Fruit fly (Drosophila melanogaster): ENCODE data around the gene Scp2.

Gene Scp2

DNA sequence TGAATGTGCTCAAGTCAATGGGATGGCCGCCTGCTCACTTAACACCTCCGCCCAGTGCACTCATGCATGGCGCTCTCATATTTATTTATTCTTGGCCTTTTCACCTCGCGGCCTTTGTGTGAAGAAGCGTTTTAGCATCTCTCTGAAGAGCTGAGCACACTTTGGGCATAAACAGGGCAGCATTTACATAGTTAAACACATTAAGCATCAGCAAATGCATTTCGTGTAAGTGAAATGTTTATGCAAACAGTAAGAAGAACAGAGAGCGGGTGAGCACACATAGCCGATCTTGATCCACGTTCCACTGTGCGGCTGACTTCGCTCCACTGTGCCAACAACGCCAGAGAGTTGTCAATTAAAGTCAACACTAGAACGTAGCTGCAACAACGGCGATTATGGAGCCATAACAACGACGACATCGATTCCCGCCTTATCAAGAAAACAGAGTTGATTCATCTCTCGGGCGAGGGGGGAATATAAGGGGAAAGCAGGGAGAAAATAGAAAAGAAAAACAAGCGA lies 58.8 kb downstream of the Scp2 start (continued):
- TF ChIP-seq CG2199 (GFP tag; IDR thresholded peaks at IDR 0.05) (no peak), CG10321 (GFP tag; IDR thresholded peaks at IDR 0.05) (no peak), Ssrp (tag; optimal IDR thresholded peaks at IDR 0.05) (peak; percentile 19), CG7839 (tag; optimal IDR thresholded peaks at IDR 0.05) (peak; percentile 5), CG14014 (GFP tag; IDR thresholded peaks at IDR 0.05) (no peak), CG9215 (GFP tag; IDR thresholded peaks at IDR 0.05) (no peak), CG1647 (GFP tag; optimal IDR thresholded peaks at IDR 0.05) (no peak), Lhr (GFP tag; optimal IDR thresholded peaks at IDR 0.05) (peak; percentile 69), CG8924 (tag; optimal IDR thresholded peaks at IDR 0.05) (peak; percentile 32), D19A (tag; optimal IDR thresholded peaks at IDR 0.05) (peak; percentile 68), CG6683 (GFP tag; optimal IDR thresholded peaks at IDR 0.05) (peak; percentile 18), Side (GFP tag; optimal IDR thresholded peaks at IDR 0.05) (peak; percentile 36), az2 (GFP tag; optimal IDR thresholded peaks at IDR 0.05) (no peak), CG11723 (GFP tag; optimal IDR thresholded peaks at IDR 0.05) (peak; percentile 58), CG14667 (GFP tag; IDR thresholded peaks at IDR 0.05) (0 out of 2 replicates have a peak, but pooled peaks have one; percentile 7), CoRest (tag; optimal IDR thresholded peaks at IDR 0.05) (peak; percentile 48), Dfd (GFP tag; optimal IDR thresholded peaks at IDR 0.05) (no peak), lola (GFP tag; optimal IDR thresholded peaks at IDR 0.05) (peak in 1 of 3 experiments; percentile 78), CG31365 (tag; optimal IDR thresholded peaks at IDR 0.05) (no peak), CG2116 (GFP tag; optimal IDR thresholded peaks at IDR 0.05) (peak; percentile 15), bsh (GFP tag; optimal IDR thresholded peaks at IDR 0.05) (peak; percentile 46 to 81), E2f1 (GFP tag; IDR thresholded peaks at IDR 0.05) (no peak), twi (tag; optimal IDR thresholded peaks at IDR 0.05) (peak; percentile 6), Six4 (GFP tag; optimal IDR thresholded peaks at IDR 0.05) (peak; percentile 32), cg (GFP tag; optimal IDR thresholded peaks at IDR 0.05) (no peak), CG12744 (GFP tag; optimal IDR thresholded peaks at IDR 0.05) (no peak), CG13296 (GFP tag; optimal IDR thresholded peaks at IDR 0.05) (no peak), knrl (GFP tag; IDR thresholded peaks at IDR 0.05; ENCODE audit: partially characterized antibody) (no peak), Bdp1 (GFP tag; optimal IDR thresholded peaks at IDR 0.05) (peak; percentile 9), mirr (GFP tag; optimal IDR thresholded peaks at IDR 0.05) (no peak), trh (GFP tag; optimal IDR thresholded peaks at IDR 0.05) (no peak), zen (tag; optimal IDR thresholded peaks at IDR 0.05) (peak; percentile 61), CHES-1-like (GFP tag; optimal IDR thresholded peaks at IDR 0.05) (no peak), CG17802 (tag; optimal IDR thresholded peaks at IDR 0.05) (peak; percentile 84), gro (GFP tag; optimal IDR thresholded peaks at IDR 0.05) (no peak), nau (GFP tag; optimal IDR thresholded peaks at IDR 0.05) (peak; percentile 6), CG11560 (tag; IDR thresholded peaks at IDR 0.05) (no peak), CG17361 (GFP tag; IDR thresholded peaks at IDR 0.05) (peak; percentile 75; the same call in 2 of the 3 replicates), ERR (GFP tag; optimal IDR thresholded peaks at IDR 0.05) (no peak), chif (GFP tag; optimal IDR thresholded peaks at IDR 0.05) (peak; percentile 60 to 65), CG14965 (GFP tag; optimal IDR thresholded peaks at IDR 0.05; ENCODE audit: borderline replicate concordance) (no peak), peb (GFP tag; IDR thresholded peaks at IDR 0.05) (peak; percentile 51), CG4404 (GFP tag; IDR thresholded peaks at IDR 0.05) (peak; percentile 32), cas (GFP tag; IDR thresholded peaks at IDR 0.05) (no peak), sd (tag; optimal IDR thresholded peaks at IDR 0.05) (no peak), hbn (GFP tag; IDR thresholded peaks at IDR 0.05; ENCODE audit: partially characterized antibody) (no peak), abd-A (tag; optimal IDR thresholded peaks at IDR 0.05) (no peak), dimm (GFP tag; IDR thresholded peaks at IDR 0.05) (no peak), tll (GFP tag; optimal IDR thresholded peaks at IDR 0.05) (no peak), Kr (GFP tag; optimal IDR thresholded peaks at IDR 0.05) (peak; percentile 79)
